Fruit fly (Drosophila melanogaster): Measurements from ENCODE around the gene CG14377.

DNA sequence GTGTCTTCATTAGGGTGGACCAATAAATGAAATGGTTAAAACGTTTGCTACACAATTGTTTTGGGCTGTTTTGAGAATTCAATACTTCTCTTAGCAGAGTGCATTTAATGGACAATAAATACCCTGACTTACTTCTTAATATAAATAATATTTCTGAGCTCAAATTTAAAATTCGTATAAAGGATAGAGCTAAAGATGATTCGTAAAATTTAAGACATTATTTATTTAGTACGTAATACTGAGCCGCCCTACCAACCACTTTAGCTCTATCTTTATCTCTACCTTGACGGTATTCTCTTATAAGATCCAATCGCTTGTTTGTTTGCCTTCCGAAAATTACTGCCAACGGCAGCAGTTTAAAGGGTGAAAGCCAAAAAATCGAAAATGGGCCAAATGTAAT, 36.0 kb downstream of the CG14377 start:
- no peak for TF ChIP-seq CTCF (optimal IDR thresholded peaks at IDR 0.05)
- TF ChIP-seq CG8478 (optimal IDR thresholded peaks at IDR 0.05) = no peak

Data from S2 (cell line).